Fruit fly (Drosophila melanogaster) whole organism, embryonic: ENCODE data around the gene lectin-37Da.

ENCODE experiments used
- ATbp ChIP-seq: fragments of 200-800 bp; sonication (Bioruptor generic); optimal IDR thresholded peaks from 2 replicates; lab custom pipeline; 2017; ENCODE audit warnings: missing biosample characterization, mild to moderate bottlenecking, missing genetic modification characterization, missing genetic modification reagents
- Abd-B ChIP-seq: fragments of 200-800 bp; sonication (Bioruptor generic); optimal IDR thresholded peaks from 2 replicates; lab custom pipeline; 2018; ENCODE audit warnings: missing biosample characterization, mild to moderate bottlenecking, missing genetic modification characterization, moderate library complexity
- CG10267 ChIP-seq: fragments of 200-800 bp; sonication (Bioruptor generic); optimal IDR thresholded peaks from 2 replicates; lab custom pipeline; 2018; ENCODE audit warnings: missing biosample characterization, mild to moderate bottlenecking, missing genetic modification characterization, moderate library complexity
- CG10431 ChIP-seq: fragments of 200-800 bp; sonication (Bioruptor generic); optimal IDR thresholded peaks from 3 replicates; lab custom pipeline; 2018; ENCODE audit warnings: missing biosample characterization, mild to moderate bottlenecking, missing genetic modification characterization
- CG10462 ChIP-seq: fragments of 200-800 bp; sonication (Bioruptor generic); optimal IDR thresholded peaks from 2 replicates; lab custom pipeline; 2016; ENCODE audit warnings: missing biosample characterization, missing genetic modification characterization
- CG13296 ChIP-seq: fragments of 200-800 bp; sonication (Bioruptor generic); optimal IDR thresholded peaks from 3 replicates; lab custom pipeline; 2018; ENCODE audit warnings: missing biosample characterization, mild to moderate bottlenecking, missing genetic modification characterization
- CG15479 ChIP-seq: fragments of 200-800 bp; sonication (Bioruptor generic); optimal IDR thresholded peaks from 3 replicates; lab custom pipeline; 2019; ENCODE audit warnings: missing biosample characterization, mild to moderate bottlenecking, missing genetic modification characterization, moderate library complexity
- CG16815 ChIP-seq: fragments of 200-800 bp; sonication (Bioruptor generic); optimal IDR thresholded peaks from 3 replicates; lab custom pipeline; 2017; ENCODE audit warnings: missing biosample characterization, mild to moderate bottlenecking, missing genetic modification characterization
- CG17328 ChIP-seq: fragments of 200-800 bp; sonication (Bioruptor generic); IDR thresholded peaks from 2 replicates; pipeline ENCODE4 v1.3.6; 2022; ENCODE audit warnings: missing biosample characterization, missing genetic modification characterization
- CG17568 ChIP-seq: fragments of 200-800 bp; sonication (Bioruptor generic); optimal IDR thresholded peaks from 2 replicates; lab custom pipeline; 2018; ENCODE audit warnings: missing biosample characterization, mild to moderate bottlenecking, missing genetic modification characterization, moderate library complexity
- CG2202 ChIP-seq: fragments of 200-800 bp; sonication (Bioruptor generic); optimal IDR thresholded peaks from 2 replicates; lab custom pipeline; 2018; ENCODE audit warnings: missing biosample characterization, mild to moderate bottlenecking, missing genetic modification characterization
- CG31365 ChIP-seq: fragments of 200-800 bp; sonication (Bioruptor generic); optimal IDR thresholded peaks from 2 replicates; lab custom pipeline; 2018; ENCODE audit warnings: missing biosample characterization, mild to moderate bottlenecking, missing genetic modification characterization
- CG42726 ChIP-seq: fragments of 200-800 bp; sonication (Bioruptor generic); IDR thresholded peaks from 2 replicates; pipeline ENCODE4 v1.3.6; 2022; ENCODE audit warnings: missing biosample characterization, missing genetic modification characterization; ENCODE audit not compliant: partially characterized antibody
- CG4424 ChIP-seq: fragments of 200-800 bp; sonication (Bioruptor generic); optimal IDR thresholded peaks from 3 replicates; lab custom pipeline; 2016; ENCODE audit warnings: missing biosample characterization, missing genetic modification characterization
- CG4820 ChIP-seq: fragments of 200-800 bp; sonication (Bioruptor generic); optimal IDR thresholded peaks from 3 replicates; lab custom pipeline; 2016; ENCODE audit warnings: missing biosample characterization, missing genetic modification characterization
- CG6791 ChIP-seq: fragments of 200-800 bp; sonication (Bioruptor generic); IDR thresholded peaks from 3 replicates; pipeline ENCODE4 v1.3.6; 2022; ENCODE audit warnings: missing biosample characterization, missing genetic modification characterization; ENCODE audit not compliant: partially characterized antibody
- CG8478 ChIP-seq: fragments of >200 bp; optimal IDR thresholded peaks from 2 replicates; lab custom pipeline; 2018
- Dfd ChIP-seq, 2 experiments: fragments of >200 bp; optimal IDR thresholded peaks; 2 replicates each; lab custom pipeline; 2017; ENCODE audit warnings: missing biosample characterization in 2 of 2, missing genetic modification characterization in 2 of 2
- Fer1 ChIP-seq: fragments of 200-800 bp; sonication (Bioruptor generic); optimal IDR thresholded peaks from 2 replicates; lab custom pipeline; 2017; ENCODE audit warnings: missing biosample characterization, mild to moderate bottlenecking, missing genetic modification characterization
- GATAe ChIP-seq: fragments of 200-800 bp; sonication (Bioruptor generic); conservative IDR thresholded peaks from 2 replicates; pipeline ENCODE4 v1.3.6; 2022; ENCODE audit warnings: missing biosample characterization, missing genetic modification characterization
- HLH3B ChIP-seq: fragments of 200-800 bp; sonication (Bioruptor generic); IDR thresholded peaks from 2 replicates; pipeline ENCODE4 v1.3.6; 2022; ENCODE audit warnings: missing biosample characterization, missing genetic modification characterization
- HLHmδ ChIP-seq: fragments of 200-800 bp; sonication (Bioruptor generic); optimal IDR thresholded peaks from 2 replicates; lab custom pipeline; 2018; ENCODE audit warnings: missing biosample characterization, mild to moderate bottlenecking, missing genetic modification characterization, moderate library complexity
- NK7.1 ChIP-seq: fragments of 200-800 bp; sonication (Bioruptor generic); optimal IDR thresholded peaks from 3 replicates; lab custom pipeline; 2016; ENCODE audit warnings: missing biosample characterization, missing genetic modification characterization
- Neu2 ChIP-seq: fragments of 200-800 bp; sonication (Bioruptor generic); optimal IDR thresholded peaks from 3 replicates; lab custom pipeline; 2016; ENCODE audit warnings: missing biosample characterization, missing genetic modification characterization, borderline replicate concordance
- PHDP ChIP-seq: fragments of 200-800 bp; sonication (Bioruptor generic); optimal IDR thresholded peaks from 3 replicates; lab custom pipeline; 2018; ENCODE audit warnings: missing biosample characterization, mild to moderate bottlenecking, missing genetic modification characterization, moderate library complexity
- Scr ChIP-seq: fragments of 200-800 bp; sonication (Bioruptor generic); IDR thresholded peaks from 2 replicates; pipeline ENCODE4 v1.3.6; 2022; ENCODE audit warnings: missing biosample characterization, missing genetic modification characterization; ENCODE audit not compliant: partially characterized antibody
- Sin3A ChIP-seq: fragments of >200 bp; optimal IDR thresholded peaks from 2 replicates; lab custom pipeline; 2018
- abd-A ChIP-seq: fragments of 200-800 bp; sonication (Bioruptor generic); optimal IDR thresholded peaks from 3 replicates; lab custom pipeline; 2019; ENCODE audit warnings: missing biosample characterization, mild to moderate bottlenecking, missing genetic modification characterization, moderate library complexity
- ato ChIP-seq: fragments of 200-800 bp; sonication (Bioruptor generic); IDR thresholded peaks from 2 replicates; pipeline ENCODE4 v1.3.6; 2022; ENCODE audit warnings: missing biosample characterization, missing genetic modification characterization; ENCODE audit not compliant: partially characterized antibody
- bab2 ChIP-seq: fragments of 200-800 bp; sonication (Bioruptor generic); optimal IDR thresholded peaks from 2 replicates; lab custom pipeline; 2016; ENCODE audit warnings: missing biosample characterization, missing genetic modification characterization
- bsh ChIP-seq, 2 experiments: fragments of 200-800 bp; sonication (Bioruptor generic); optimal IDR thresholded peaks; 2 replicates each; lab custom pipeline; 2017 to 2018; ENCODE audit warnings: mild to moderate bottlenecking in 2 of 2, missing biosample characterization in 2 of 2, missing genetic modification characterization in 2 of 2, moderate library complexity in 1 of 2
- cas ChIP-seq: fragments of 200-800 bp; sonication (Bioruptor generic); IDR thresholded peaks from 2 replicates; pipeline ENCODE4 v1.3.6; 2022; ENCODE audit warnings: missing biosample characterization, missing genetic modification characterization
- caup ChIP-seq: fragments of 200-800 bp; sonication (Bioruptor generic); optimal IDR thresholded peaks from 3 replicates; lab custom pipeline; 2017; ENCODE audit warnings: missing biosample characterization, mild to moderate bottlenecking, missing genetic modification characterization, moderate library complexity; ENCODE audit not compliant: severe bottlenecking
- gcm ChIP-seq: fragments of 200-800 bp; sonication (Bioruptor generic); optimal IDR thresholded peaks from 2 replicates; lab custom pipeline; 2019; ENCODE audit warnings: missing biosample characterization, mild to moderate bottlenecking, missing genetic modification characterization, moderate library complexity
- grn ChIP-seq: fragments of 200-800 bp; sonication (Bioruptor generic); optimal IDR thresholded peaks from 3 replicates; lab custom pipeline; 2017; ENCODE audit warnings: missing biosample characterization, missing genetic modification characterization
- insv ChIP-seq, 2 experiments: fragments of 200-800 bp; sonication (Bioruptor generic); optimal IDR thresholded peaks; 3 replicates each; lab custom pipeline; 2016 to 2018; ENCODE audit warnings: missing biosample characterization in 2 of 2, missing genetic modification characterization in 2 of 2
- jigr1 ChIP-seq: fragments of 200-800 bp; sonication (Bioruptor generic); IDR thresholded peaks from 3 replicates; pipeline ENCODE4 v1.3.6; 2022; ENCODE audit warnings: missing biosample characterization, missing genetic modification characterization
- jumu ChIP-seq: fragments of 200-800 bp; sonication (Bioruptor generic); optimal IDR thresholded peaks from 3 replicates; lab custom pipeline; 2016; ENCODE audit warnings: missing biosample characterization, missing genetic modification characterization
- ken ChIP-seq: fragments of 200-800 bp; sonication (Bioruptor generic); IDR thresholded peaks from 3 replicates; pipeline ENCODE4 v1.3.6; 2022; ENCODE audit warnings: missing biosample characterization, missing genetic modification characterization
- lola ChIP-seq, 3 experiments: fragments of >200 bp in 2 of 3; fragments of 200-800 bp in 1 of 3; sonication (Bioruptor generic) in 1 of 3; optimal IDR thresholded peaks; 2 replicates each; lab custom pipeline; 2017 to 2019; ENCODE audit warnings: missing biosample characterization in 3 of 3, missing genetic modification characterization in 3 of 3, mild to moderate bottlenecking in 1 of 3, moderate library complexity in 1 of 3
- ro ChIP-seq: fragments of 200-800 bp; sonication (Bioruptor generic); IDR thresholded peaks from 2 replicates; pipeline ENCODE4 v1.3.6; 2022; ENCODE audit warnings: missing biosample characterization, missing genetic modification characterization
- sens-2 ChIP-seq: fragments of 200-800 bp; sonication (Bioruptor generic); IDR thresholded peaks from 2 replicates; pipeline ENCODE4 v1.3.6; 2022; ENCODE audit warnings: missing biosample characterization, missing genetic modification characterization
- sisA ChIP-seq: fragments of 200-800 bp; sonication (Bioruptor generic); IDR thresholded peaks from 2 replicates; pipeline ENCODE4 v1.3.6; 2022; ENCODE audit warnings: missing biosample characterization, missing genetic modification characterization
- slp2 ChIP-seq: fragments of 200-800 bp; sonication (Bioruptor generic); optimal IDR thresholded peaks from 2 replicates; lab custom pipeline; 2016; ENCODE audit warnings: missing biosample characterization, missing genetic modification characterization
- tup ChIP-seq: fragments of 200-800 bp; sonication (Bioruptor generic); optimal IDR thresholded peaks from 2 replicates; lab custom pipeline; 2016; ENCODE audit warnings: missing biosample characterization, mild to moderate bottlenecking, missing genetic modification characterization, moderate library complexity
- vnd ChIP-seq: fragments of 200-800 bp; sonication (Bioruptor generic); IDR thresholded peaks from 3 replicates; pipeline ENCODE4 v1.3.6; 2022; ENCODE audit warnings: missing biosample characterization, missing genetic modification characterization; ENCODE audit not compliant: partially characterized antibody
- vvl ChIP-seq: fragments of 200-800 bp; sonication (Bioruptor generic); IDR thresholded peaks from 2 replicates; pipeline ENCODE4 v1.3.6; 2022; ENCODE audit warnings: missing biosample characterization, missing genetic modification characterization
- zfh2 ChIP-seq: fragments of 200-800 bp; sonication (Bioruptor generic); optimal IDR thresholded peaks from 2 replicates; lab custom pipeline; 2016; ENCODE audit warnings: missing biosample characterization, missing genetic modification characterization

Gene lectin-37Da

DNA sequence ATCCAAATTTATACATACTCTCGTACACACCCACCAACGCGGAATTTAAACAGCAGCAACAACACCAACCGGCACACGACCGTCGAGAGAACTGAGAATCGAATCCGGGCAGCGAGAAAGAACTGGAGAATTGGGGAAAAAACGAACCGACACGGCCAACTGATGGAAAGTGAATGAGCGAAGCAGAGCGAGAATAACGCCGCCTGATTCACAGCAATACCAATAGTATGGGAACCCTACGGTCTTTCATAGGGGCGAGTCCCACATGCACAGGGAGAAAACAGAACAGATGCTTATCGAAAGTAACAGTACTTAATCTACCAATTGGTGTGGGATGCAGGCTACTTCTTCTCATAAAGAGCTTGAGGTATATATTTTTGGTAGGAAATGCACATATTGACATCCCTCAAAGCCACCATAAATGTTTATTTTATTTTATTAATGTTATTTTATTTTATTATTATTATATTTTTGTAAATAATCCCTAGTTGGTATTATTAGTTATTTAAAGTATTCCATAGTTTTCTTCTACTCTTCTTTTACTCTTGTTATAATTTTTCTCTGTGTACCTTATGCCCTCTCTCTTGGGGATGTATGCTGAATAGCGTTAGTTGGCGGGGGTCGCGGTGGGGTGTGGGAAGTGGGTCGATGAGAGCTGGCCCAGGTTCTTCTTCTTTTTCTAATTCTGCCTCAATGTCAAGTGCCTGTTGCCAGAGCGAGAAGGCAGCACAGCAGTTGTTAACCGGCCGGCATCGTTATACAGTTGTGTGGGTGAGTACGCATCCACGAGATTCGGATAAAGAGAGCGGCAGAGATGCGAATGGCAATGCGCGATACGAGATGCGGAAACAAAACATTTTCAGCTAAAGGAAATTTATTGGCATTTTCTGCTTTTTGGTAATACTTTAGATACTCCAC is 19.5 kb upstream of the lectin-37Da start, which contains the start of gene CG17544 (continued):
- TF ChIP-seq CG2202 (tag; lab: Kevin White, UChicago): peak; percentile 42
- no peak for TF ChIP-seq bab2
- TF ChIP-seq Sin3A (lab: Kevin White, UChicago): no peak
- TF ChIP-seq CG15479 (GFP tag; lab: Kevin White, UChicago): no peak
- no peak for TF ChIP-seq GATAe (GFP tag; lab: Robert Waterston, UW)
- peak; percentile 43 for TF ChIP-seq CG10462 (GFP tag; lab: Kevin White, UChicago)
- TF ChIP-seq ato (GFP tag; lab: Robert Waterston, UW): no peak
- TF ChIP-seq Neu2: no peak
- TF ChIP-seq ATbp (GFP tag; lab: Kevin White, UChicago): peak; percentile 70
- no peak; the same call in 2 of the 3 replicates for TF ChIP-seq ken (GFP tag; lab: Robert Waterston, UW)
- peak; percentile 42 for TF ChIP-seq slp2 (GFP tag; lab: Kevin White, UChicago)
- TF ChIP-seq bsh (GFP tag; optimal IDR thresholded peaks at IDR 0.05; lab: Kevin White, UChicago): peak; percentile 72 to 86
- TF ChIP-seq sens-2: peak; percentile 60; the same call in 1 of the 2 replicates
- TF ChIP-seq tup (GFP tag; lab: Kevin White, UChicago): no peak
- TF ChIP-seq jigr1 (GFP tag; lab: Robert Waterston, UW): peak; percentile 11; the same call in 1 of the 3 replicates
- peak; percentile 72 for TF ChIP-seq caup
- peak; percentile 58 for TF ChIP-seq zfh2 (GFP tag; lab: Kevin White, UChicago)
- peak; percentile 80 for TF ChIP-seq CG16815
- peak; percentile 76 for TF ChIP-seq PHDP (tag; lab: Kevin White, UChicago)
- no peak for TF ChIP-seq CG31365 (tag; lab: Kevin White, UChicago)
- no peak for TF ChIP-seq Dfd (GFP tag; optimal IDR thresholded peaks at IDR 0.05; lab: Kevin White, UChicago)
- peak in 1 of 2 experiments; percentile 28 for TF ChIP-seq insv (GFP tag; optimal IDR thresholded peaks at IDR 0.05; lab: Kevin White, UChicago)
- peak; percentile 32; the same call in 1 of the 3 replicates for TF ChIP-seq CG6791 (GFP tag; lab: Robert Waterston, UW)
- TF ChIP-seq HLHmδ (GFP tag; lab: Kevin White, UChicago): peak; percentile 4
- peak; percentile 83 for TF ChIP-seq CG10267 (tag; lab: Kevin White, UChicago)
- TF ChIP-seq lola (GFP tag; optimal IDR thresholded peaks at IDR 0.05; lab: Kevin White, UChicago): peak in 1 of 3 experiments; percentile 83
- TF ChIP-seq sisA: peak; percentile 51
- TF ChIP-seq CG4424 (GFP tag; lab: Kevin White, UChicago): peak; percentile 73
- TF ChIP-seq CG17568 (GFP tag; lab: Kevin White, UChicago): no peak
- peak; percentile 70 for TF ChIP-seq Abd-B (GFP tag; lab: Kevin White, UChicago)
- peak; percentile 1 for TF ChIP-seq CG10431 (GFP tag; lab: Kevin White, UChicago)
- TF ChIP-seq Fer1: peak; percentile 87
- TF ChIP-seq vnd (GFP tag; lab: Robert Waterston, UW): no peak
- peak; percentile 55 for TF ChIP-seq vvl (GFP tag; lab: Robert Waterston, UW)
- peak; percentile 81 for TF ChIP-seq CG13296 (GFP tag; lab: Kevin White, UChicago)
- TF ChIP-seq CG4820: peak; percentile 52
- no peak for TF ChIP-seq CG42726 (GFP tag; lab: Robert Waterston, UW)
- no peak for TF ChIP-seq grn
- TF ChIP-seq ro: no peak
- no peak for TF ChIP-seq CG17328 (GFP tag; lab: Robert Waterston, UW)
- TF ChIP-seq gcm (GFP tag; lab: Kevin White, UChicago): peak; percentile 87
- TF ChIP-seq Scr (GFP tag; lab: Robert Waterston, UW): no peak
- no peak for TF ChIP-seq NK7.1 (GFP tag; lab: Kevin White, UChicago)
- peak; percentile 28 for TF ChIP-seq jumu (GFP tag; lab: Kevin White, UChicago)
- no peak for TF ChIP-seq cas (GFP tag; lab: Robert Waterston, UW)
- TF ChIP-seq HLH3B (GFP tag; lab: Robert Waterston, UW): no peak
- TF ChIP-seq abd-A: peak; percentile 97
- TF ChIP-seq CG8478: no peak
